Fruit fly (Drosophila melanogaster): ENCODE results near the gene Arl2.

Gene Arl2

DNA sequence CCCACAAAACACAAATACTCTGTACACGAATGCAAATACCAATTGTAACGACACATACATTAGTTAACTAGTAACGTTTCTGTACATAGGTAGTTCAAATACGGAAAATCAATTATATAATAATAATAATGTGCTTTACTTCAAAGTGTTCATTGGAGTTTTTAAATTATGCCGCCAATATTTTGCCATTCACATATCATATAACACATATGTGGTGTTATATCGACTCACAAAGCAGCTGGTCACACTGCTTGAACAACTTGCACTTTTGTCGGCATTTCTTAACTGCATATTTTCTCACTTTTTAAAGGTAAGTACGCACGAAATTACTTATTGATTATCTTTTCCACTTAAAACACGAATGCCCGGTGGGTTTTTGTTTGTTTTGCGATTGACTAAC is 3.3 kb downstream of the Arl2 start, which contains the start of gene DppIII:
Gene DppIII (plus strand): TSS at position 227 of the 400 bp plus-strand sequence.
- TF ChIP-seq Snoo (tag; optimal IDR thresholded peaks at IDR 0.05) (no peak), CG10348 (GFP tag; IDR thresholded peaks at IDR 0.05) (no peak), D1 (tag; optimal IDR thresholded peaks at IDR 0.05) (no peak), gl (tag; optimal IDR thresholded peaks at IDR 0.05) (no peak), fd96Ca (GFP tag; IDR thresholded peaks at IDR 0.05) (no peak)

DNA sequence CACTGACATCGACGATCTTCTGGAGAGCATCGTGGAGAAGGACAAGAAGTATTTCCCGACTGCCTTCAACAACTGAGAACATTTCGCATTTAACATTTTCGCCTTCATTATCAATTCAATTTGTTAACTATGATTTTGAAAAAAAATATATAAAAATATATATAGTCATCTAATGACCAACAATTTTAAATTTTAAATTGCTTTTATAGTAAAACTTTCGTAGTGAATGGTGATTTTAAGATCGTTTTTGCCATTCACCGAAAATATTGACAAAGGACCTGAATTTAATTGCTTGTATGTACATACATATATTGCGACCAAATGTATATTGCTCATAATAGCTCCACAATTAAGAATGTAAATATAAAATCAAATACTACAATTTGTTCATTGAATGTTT is 6.4 kb downstream of the Arl2 start, which contains the start of gene CG7352:
Gene CG7352 (plus strand): TSS at position 301 of the 400 bp plus-strand sequence.
- TF ChIP-seq Ets98B (GFP tag; IDR thresholded peaks at IDR 0.05) (no peak), CG17806 (tag; optimal IDR thresholded peaks at IDR 0.05) (no peak), fd96Ca (GFP tag; IDR thresholded peaks at IDR 0.05) (no peak), EcR (GFP tag; optimal IDR thresholded peaks at IDR 0.05) (no peak), CG13204 (GFP tag; optimal IDR thresholded peaks at IDR 0.05) (no peak), CG8301 (tag; optimal IDR thresholded peaks at IDR 0.05) (no peak), CG15710 (tag; optimal IDR thresholded peaks at IDR 0.05) (no peak), Pif1A (GFP tag; optimal IDR thresholded peaks at IDR 0.05) (no peak), CG14655 (GFP tag; optimal IDR thresholded peaks at IDR 0.05) (no peak), gl (tag; optimal IDR thresholded peaks at IDR 0.05) (no peak), rn (GFP tag; IDR thresholded peaks at IDR 0.05) (no peak), CG4496 (GFP tag; IDR thresholded peaks at IDR 0.05) (no peak), Pif1B (GFP tag; optimal IDR thresholded peaks at IDR 0.05) (no peak), D1 (tag; optimal IDR thresholded peaks at IDR 0.05) (no peak), CG9948 (tag; optimal IDR thresholded peaks at IDR 0.05) (no peak)

DNA sequence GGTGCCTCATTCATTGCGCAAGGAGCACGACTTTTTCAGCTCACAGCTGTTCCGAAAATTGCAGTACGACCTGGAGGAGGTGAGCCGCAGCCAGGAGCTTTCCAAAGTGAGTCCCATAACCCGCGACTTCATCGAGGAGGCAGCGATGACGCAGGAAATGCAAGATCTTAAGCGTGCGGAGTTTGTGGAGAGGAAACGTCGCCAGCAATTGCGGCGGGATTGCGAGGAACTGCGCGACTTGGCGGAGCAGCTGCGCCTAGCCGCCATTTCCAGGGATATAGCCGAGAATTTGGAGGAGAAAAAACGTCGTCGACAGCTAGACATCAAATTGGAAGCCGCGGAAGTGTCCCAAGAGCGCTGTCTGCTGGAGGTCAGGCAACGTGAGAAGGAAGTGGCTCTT is 6.9 kb downstream of the Arl2 start:
- TF ChIP-seq CG8301 (tag; optimal IDR thresholded peaks at IDR 0.05) (no peak), CG17806 (tag; optimal IDR thresholded peaks at IDR 0.05) (no peak)

DNA sequence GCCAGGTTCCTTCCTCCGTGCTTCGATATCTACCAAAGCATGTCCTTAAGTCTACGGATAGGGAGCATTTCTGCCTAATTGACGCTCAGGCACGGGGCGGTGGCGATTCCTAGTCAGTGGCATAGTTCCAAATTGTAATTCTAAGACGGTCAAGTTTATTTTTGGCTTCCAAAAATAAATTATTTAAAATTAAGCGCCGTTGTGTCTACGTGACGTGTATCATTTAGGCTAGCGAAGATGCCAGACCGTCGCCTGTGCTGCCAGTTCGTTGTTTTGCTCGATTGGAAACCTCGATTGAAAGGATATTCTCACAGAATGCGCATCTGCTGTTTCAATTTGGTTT is 8.2 kb downstream of the Arl2 start:
- TF ChIP-seq EcR (GFP tag; optimal IDR thresholded peaks at IDR 0.05) (no peak), CG17806 (tag; optimal IDR thresholded peaks at IDR 0.05) (no peak), Pif1A (GFP tag; optimal IDR thresholded peaks at IDR 0.05) (no peak), Snoo (tag; optimal IDR thresholded peaks at IDR 0.05) (no peak), CG15710 (tag; optimal IDR thresholded peaks at IDR 0.05) (no peak), CG8301 (tag; optimal IDR thresholded peaks at IDR 0.05) (no peak), CG12605 (GFP tag; IDR thresholded peaks at IDR 0.05) (no peak), gl (tag; optimal IDR thresholded peaks at IDR 0.05) (no peak), CG9948 (tag; optimal IDR thresholded peaks at IDR 0.05) (no peak), fd96Ca (GFP tag; IDR thresholded peaks at IDR 0.05) (no peak), CG8159 (tag; optimal IDR thresholded peaks at IDR 0.05) (no peak)

DNA sequence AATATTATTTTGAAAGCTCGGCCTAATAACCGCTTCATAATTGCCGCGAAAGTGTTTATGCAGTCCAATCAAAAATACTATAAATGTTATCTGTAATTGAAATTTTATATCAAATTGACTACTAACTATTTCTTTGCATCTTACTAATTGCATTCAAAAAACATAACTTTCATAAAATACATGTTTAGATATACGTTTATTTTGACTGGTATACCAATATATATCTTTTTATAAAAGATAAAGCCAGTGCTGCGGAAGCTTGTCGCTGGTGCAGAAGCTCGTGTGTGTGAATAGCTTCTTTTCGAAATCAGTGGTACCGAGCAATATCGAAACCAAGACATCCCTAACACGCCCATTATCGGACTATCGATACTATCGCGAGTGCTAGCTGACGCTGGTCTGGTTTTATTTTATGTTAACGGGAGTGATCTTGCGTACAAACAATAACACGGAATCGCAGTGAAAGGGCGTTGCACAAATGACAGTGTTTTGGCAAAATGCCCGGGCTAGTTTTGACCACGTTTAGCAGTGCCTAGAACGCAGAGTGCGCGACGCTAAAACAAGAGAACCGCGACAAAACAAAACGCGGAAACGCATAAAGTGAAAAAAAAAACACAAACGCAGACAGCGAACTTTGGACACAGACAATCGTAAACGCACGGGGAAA is 8.7 kb downstream of the Arl2 start, which contains the start of gene Atg13:
Gene Atg13 (plus strand): TSS at position 367 of the 667 bp plus-strand sequence.
- no peak for TF ChIP-seq CG13204 (GFP tag; optimal IDR thresholded peaks at IDR 0.05)
- no peak for TF ChIP-seq D1 (tag; optimal IDR thresholded peaks at IDR 0.05)
- TF ChIP-seq CG9948 (tag; optimal IDR thresholded peaks at IDR 0.05), result peak; percentile 2
- peak; percentile 42 for TF ChIP-seq CG15710 (tag; optimal IDR thresholded peaks at IDR 0.05)
- peak; percentile 66; the same call in 2 of the 3 replicates for TF ChIP-seq fd96Ca (GFP tag; IDR thresholded peaks at IDR 0.05)
- TF ChIP-seq CG17806 (tag; optimal IDR thresholded peaks at IDR 0.05), result peak; percentile 45
- peak; percentile 71 for TF ChIP-seq CG34367 (tag; optimal IDR thresholded peaks at IDR 0.05)
- TF ChIP-seq CG8301 (tag; optimal IDR thresholded peaks at IDR 0.05), result peak; percentile 83
- peak; percentile 94 for TF ChIP-seq gl (tag; optimal IDR thresholded peaks at IDR 0.05)
- peak; percentile 84 for TF ChIP-seq CG4496 (GFP tag; IDR thresholded peaks at IDR 0.05)
- TF ChIP-seq Pif1B (GFP tag; optimal IDR thresholded peaks at IDR 0.05), result no peak
- TF ChIP-seq Ets98B (GFP tag; IDR thresholded peaks at IDR 0.05), result peak; percentile 71
- no peak for TF ChIP-seq CG10348 (GFP tag; IDR thresholded peaks at IDR 0.05)
- no peak for TF ChIP-seq rn (GFP tag; IDR thresholded peaks at IDR 0.05)
- peak; percentile 87 for TF ChIP-seq CG12605 (GFP tag; IDR thresholded peaks at IDR 0.05)
- no peak for TF ChIP-seq CG14655 (GFP tag; optimal IDR thresholded peaks at IDR 0.05)
- no peak for TF ChIP-seq Pif1A (GFP tag; optimal IDR thresholded peaks at IDR 0.05)
- peak; percentile 30 for TF ChIP-seq EcR (GFP tag; optimal IDR thresholded peaks at IDR 0.05)
- TF ChIP-seq CG32121 (GFP tag; IDR thresholded peaks at IDR 0.05), result peak; percentile 79
- TF ChIP-seq Snoo (tag; optimal IDR thresholded peaks at IDR 0.05), result peak; percentile 50
- peak; percentile 63 for TF ChIP-seq CG8159 (tag; optimal IDR thresholded peaks at IDR 0.05)

DNA sequence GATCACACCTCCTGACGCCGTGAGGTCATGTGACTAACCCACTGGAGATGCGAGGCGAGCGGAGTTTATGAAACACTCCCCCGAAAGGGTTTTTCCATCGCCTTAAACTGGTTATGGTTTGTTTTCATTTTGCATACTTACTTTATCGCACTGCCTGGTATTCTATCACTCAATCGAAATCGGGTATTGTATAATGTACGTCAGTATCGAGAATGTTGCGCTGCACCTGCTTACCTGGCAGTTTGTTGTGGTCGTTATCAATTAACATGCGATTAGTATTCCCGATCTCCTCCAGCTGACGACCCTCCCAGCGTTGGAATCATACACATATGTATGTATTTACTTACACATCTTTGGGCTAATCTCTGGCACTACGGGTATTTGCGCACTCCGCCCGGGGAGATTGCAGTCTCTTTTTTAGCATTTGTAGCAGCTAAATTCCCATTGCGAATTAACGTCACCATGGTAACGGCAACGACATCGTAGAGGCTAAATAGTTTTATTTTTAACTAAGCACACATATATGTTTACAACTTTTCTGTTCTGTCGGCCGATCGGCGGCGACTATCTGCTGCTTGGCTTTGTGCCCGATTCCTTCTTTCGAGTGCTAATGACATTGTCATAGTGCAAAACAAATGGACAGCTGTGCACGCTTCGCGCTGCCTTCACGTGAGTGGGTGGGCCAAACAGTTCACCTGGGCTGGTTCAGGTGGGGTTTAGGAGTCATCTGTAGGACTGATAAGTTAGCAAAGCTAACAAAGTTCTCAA is 12.2 kb downstream of the Arl2 start:
- TF ChIP-seq CG17806 (tag; optimal IDR thresholded peaks at IDR 0.05), result no peak
- no peak for TF ChIP-seq CG8159 (tag; optimal IDR thresholded peaks at IDR 0.05)
- TF ChIP-seq Snoo (tag; optimal IDR thresholded peaks at IDR 0.05), result no peak
- no peak for TF ChIP-seq Pif1A (GFP tag; optimal IDR thresholded peaks at IDR 0.05)
- no peak for TF ChIP-seq Pif1B (GFP tag; optimal IDR thresholded peaks at IDR 0.05)
- TF ChIP-seq CG15710 (tag; optimal IDR thresholded peaks at IDR 0.05), result no peak
- no peak for TF ChIP-seq Ets98B (GFP tag; IDR thresholded peaks at IDR 0.05)
- TF ChIP-seq CG34367 (tag; optimal IDR thresholded peaks at IDR 0.05), result no peak
- TF ChIP-seq EcR (GFP tag; optimal IDR thresholded peaks at IDR 0.05), result no peak
- TF ChIP-seq CG14655 (GFP tag; optimal IDR thresholded peaks at IDR 0.05), result no peak
- no peak for TF ChIP-seq D1 (tag; optimal IDR thresholded peaks at IDR 0.05)
- TF ChIP-seq CG13204 (GFP tag; optimal IDR thresholded peaks at IDR 0.05), result no peak
- no peak; the same call in 1 of the 2 replicates for TF ChIP-seq CG32121 (GFP tag; IDR thresholded peaks at IDR 0.05)
- no peak for TF ChIP-seq CG4496 (GFP tag; IDR thresholded peaks at IDR 0.05)
- no peak for TF ChIP-seq rn (GFP tag; IDR thresholded peaks at IDR 0.05)
- no peak for TF ChIP-seq CG10348 (GFP tag; IDR thresholded peaks at IDR 0.05)
- no peak; the same call in 1 of the 2 replicates for TF ChIP-seq CG12605 (GFP tag; IDR thresholded peaks at IDR 0.05)
- no peak for TF ChIP-seq CG8301 (tag; optimal IDR thresholded peaks at IDR 0.05)
- TF ChIP-seq CG9948 (tag; optimal IDR thresholded peaks at IDR 0.05), result no peak

Measured in whole organism, pupa.